Fruit fly (Drosophila melanogaster) S2 (cell line): Measurements from ENCODE around the gene CG34026.

ENCODE experiments used
- CG8478 ChIP-seq: fragments of >200 bp; optimal IDR thresholded peaks from 2 replicates; lab custom pipeline; 2018
- CTCF ChIP-seq, 2 experiments: fragments of >200 bp; optimal IDR thresholded peaks; 2 replicates each; lab custom pipeline; 2018

CG34026 gene

dm6 chrX:9581869-9582268 lies 48.3 kb downstream of the CG34026 start:
- no peak for TF ChIP-seq CG8478 (lab: Kevin White, UChicago)
- TF ChIP-seq CTCF (optimal IDR thresholded peaks at IDR 0.05; lab: Kevin White, UChicago) = no peak

DNA sequence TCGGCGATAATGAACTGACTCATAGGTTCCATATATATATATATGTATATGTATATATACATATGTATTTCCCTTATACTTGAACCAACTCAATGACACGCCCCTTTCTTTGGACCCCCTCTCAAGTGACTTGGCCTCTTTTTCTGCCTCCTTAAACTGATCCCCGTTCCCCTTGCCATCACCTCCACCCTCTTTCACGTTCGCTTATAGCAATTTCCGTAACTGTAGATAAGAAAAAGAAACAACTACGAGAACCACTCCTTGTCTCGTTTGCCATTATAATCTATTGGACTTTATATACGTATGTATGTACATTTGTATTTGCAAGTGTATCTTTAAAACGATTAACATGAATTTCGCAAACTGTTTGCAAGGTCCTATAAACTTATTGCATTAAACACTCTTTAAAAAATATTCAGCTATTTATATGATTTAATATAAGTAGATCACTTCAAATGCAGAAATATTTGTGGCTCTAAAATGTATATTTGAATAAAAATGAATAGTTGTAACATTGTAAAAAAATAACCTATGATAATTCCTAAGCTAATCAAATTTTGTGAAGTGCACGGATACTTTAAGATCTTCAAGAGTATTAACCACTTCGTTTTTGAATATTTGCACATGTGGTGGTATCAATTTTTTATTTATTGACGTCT lies 49.2 kb downstream of the CG34026 start:
- TF ChIP-seq CG8478 (lab: Kevin White, UChicago) (no peak), CTCF (optimal IDR thresholded peaks at IDR 0.05; lab: Kevin White, UChicago) (no peak)

- TF ChIP-seq CG8478 (lab: Kevin White, UChicago) (no peak), CTCF (optimal IDR thresholded peaks at IDR 0.05; lab: Kevin White, UChicago) (no peak)
Measured at dm6 chrX:9583440-9584103, 50.0 kb downstream of the CG34026 start.
